Fruit fly (Drosophila melanogaster): ENCODE data around the gene MED6.

Gene MED6

dm6 chr3R:9771519-9771972 is 2.8 kb upstream of the MED6 start, which contains the start of gene CG9471 (continued):
- TF ChIP-seq fu2 (GFP tag; optimal IDR thresholded peaks at IDR 0.05) (peak; percentile 90), Gug (GFP tag; IDR thresholded peaks at IDR 0.05) (peak; percentile 89), Camta (GFP tag; optimal IDR thresholded peaks at IDR 0.05) (peak; percentile 87), Opbp (GFP tag; IDR thresholded peaks at IDR 0.05; ENCODE audit: partially characterized antibody) (no peak), tgo (GFP tag; IDR thresholded peaks at IDR 0.05) (peak; percentile 92), CG8388 (GFP tag; optimal IDR thresholded peaks at IDR 0.05) (peak; percentile 97), mld (GFP tag; IDR thresholded peaks at IDR 0.05; ENCODE audit: partially characterized antibody) (no peak), NFAT (GFP tag; IDR thresholded peaks at IDR 0.05) (peak; percentile 72), CG11504 (tag; optimal IDR thresholded peaks at IDR 0.05) (peak; percentile 92), CG12236 (GFP tag; optimal IDR thresholded peaks at IDR 0.05) (peak; percentile 81), CG11085 (GFP tag; IDR thresholded peaks at IDR 0.05) (peak; percentile 86), CG14667 (GFP tag; IDR thresholded peaks at IDR 0.05) (peak; percentile 89), CG10147 (GFP tag; optimal IDR thresholded peaks at IDR 0.05) (peak; percentile 82), Asciz (GFP tag; optimal IDR thresholded peaks at IDR 0.05) (peak; percentile 81), ase (GFP tag; IDR thresholded peaks at IDR 0.05) (peak; percentile 91), ken (GFP tag; IDR thresholded peaks at IDR 0.05) (peak; percentile 77), insv (GFP tag; optimal IDR thresholded peaks at IDR 0.05) (peak in 1 of 2 experiments; percentile 55), fru (optimal IDR thresholded peaks at IDR 0.05) (no peak), esg (GFP tag; conservative IDR thresholded peaks at IDR 0.05) (peak; percentile 92), sob (GFP tag; IDR thresholded peaks at IDR 0.05) (peak; percentile 94), lilli (GFP tag; optimal IDR thresholded peaks at IDR 0.05) (peak; percentile 96), CG12659 (GFP tag; optimal IDR thresholded peaks at IDR 0.05) (peak; percentile 93), zfh1 (GFP tag; IDR thresholded peaks at IDR 0.05) (peak; percentile 90), GATAe (GFP tag; conservative IDR thresholded peaks at IDR 0.05) (peak; percentile 88), Bteb2 (GFP tag; optimal IDR thresholded peaks at IDR 0.05) (peak; percentile 93), al (GFP tag; IDR thresholded peaks at IDR 0.05) (peak; percentile 87), CG32772 (GFP tag; IDR thresholded peaks at IDR 0.05) (peak; percentile 91), kni (GFP tag; optimal IDR thresholded peaks at IDR 0.05) (peak; percentile 30), caup (GFP tag; optimal IDR thresholded peaks at IDR 0.05; ENCODE audit: severe bottlenecking) (peak; percentile 87), schlank (tag; optimal IDR thresholded peaks at IDR 0.05) (peak; percentile 84), CkIIα-i1 (GFP tag; IDR thresholded peaks at IDR 0.05) (no peak), Ssrp (tag; optimal IDR thresholded peaks at IDR 0.05) (peak; percentile 87), pita (GFP tag; optimal IDR thresholded peaks at IDR 0.05) (no peak), Lhr (GFP tag; optimal IDR thresholded peaks at IDR 0.05) (peak; percentile 34), fd96Cb (tag; optimal IDR thresholded peaks at IDR 0.05) (peak; percentile 92), CG9797 (GFP tag; optimal IDR thresholded peaks at IDR 0.05) (no peak), CG10321 (GFP tag; IDR thresholded peaks at IDR 0.05) (peak; percentile 67), CG14965 (GFP tag; optimal IDR thresholded peaks at IDR 0.05; ENCODE audit: borderline replicate concordance) (no peak), tx (GFP tag; optimal IDR thresholded peaks at IDR 0.05) (peak; percentile 88), Rfx (GFP tag; IDR thresholded peaks at IDR 0.05) (peak; percentile 93), CG8765 (GFP tag; IDR thresholded peaks at IDR 0.05) (peak; percentile 70; the same call in 1 of the 2 replicates), org-1 (GFP tag; optimal IDR thresholded peaks at IDR 0.05) (peak; percentile 82), CG12391 (tag; optimal IDR thresholded peaks at IDR 0.05) (peak; percentile 94), CTCF (GFP tag; optimal IDR thresholded peaks at IDR 0.05) (peak; percentile 26), CG14710 (tag; optimal IDR thresholded peaks at IDR 0.05) (peak; percentile 86), CG3281 (GFP tag; optimal IDR thresholded peaks at IDR 0.05) (peak; percentile 93), Antp (GFP tag; optimal IDR thresholded peaks at IDR 0.05) (peak; percentile 89), CG12104 (GFP tag; optimal IDR thresholded peaks at IDR 0.05) (peak; percentile 85), zen (tag; optimal IDR thresholded peaks at IDR 0.05) (peak; percentile 88), PHDP (tag; optimal IDR thresholded peaks at IDR 0.05) (peak; percentile 95), CG11723 (GFP tag; optimal IDR thresholded peaks at IDR 0.05) (peak; percentile 84), sisA (GFP tag; IDR thresholded peaks at IDR 0.05) (peak; percentile 93)
